Worm (Caenorhabditis elegans): ENCODE results near the gene mrps-22.

The mrps-22 gene

DNA sequence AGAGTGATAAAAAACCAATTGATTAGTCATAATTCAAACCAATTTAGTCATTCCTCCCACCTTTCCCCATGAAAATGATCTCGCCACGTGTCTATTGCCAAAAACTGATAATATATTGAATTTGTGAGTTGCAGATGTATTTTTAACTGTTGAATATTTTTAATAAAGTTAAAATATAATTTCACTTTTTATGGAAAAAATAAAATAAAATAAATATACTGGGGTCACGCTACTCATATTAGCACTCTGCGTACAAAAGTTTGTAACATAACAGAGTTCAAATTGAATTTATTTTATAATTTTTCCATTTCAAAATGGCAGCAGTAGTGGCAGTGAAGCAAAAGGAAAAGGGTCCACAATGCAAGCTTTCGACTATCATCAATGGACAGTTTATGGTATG, 35.7 kb downstream of the mrps-22 start, which contains the start of gene C14A4.13:
TSS of gene C14A4.13 (plus strand) at position 301 of the 400 bp plus-strand sequence.
- no peak for TF ChIP-seq ceh-39 (tag; optimal IDR thresholded peaks at IDR 0.05)
- TF ChIP-seq unc-62 (GFP tag; optimal IDR thresholded peaks at IDR 0.05), result no peak
- no peak for TF ChIP-seq lsy-2 (tag; optimal IDR thresholded peaks at IDR 0.05)
- no peak for TF ChIP-seq ces-1 (GFP tag; optimal IDR thresholded peaks at IDR 0.05)
- no peak for TF ChIP-seq lin-13 (tag; optimal IDR thresholded peaks at IDR 0.05)
- TF ChIP-seq nhr-12 (tag; optimal IDR thresholded peaks at IDR 0.05), result no peak
- no peak for TF ChIP-seq sptf-1 (tag; optimal IDR thresholded peaks at IDR 0.05)

ce11 chrII:10621965-10622364, 39.5 kb downstream of the mrps-22 start, which contains the start of gene cutl-9:
TSS of gene cutl-9 (plus strand) at chrII:10622265.
- TF ChIP-seq lin-32 (GFP tag; optimal IDR thresholded peaks at IDR 0.05), result no peak
- TF ChIP-seq mls-2 (tag; optimal IDR thresholded peaks at IDR 0.05), result no peak
- no peak for TF ChIP-seq zip-8 (tag; optimal IDR thresholded peaks at IDR 0.05)
- no peak for TF ChIP-seq nhr-237 (tag; optimal IDR thresholded peaks at IDR 0.05)
- no peak for TF ChIP-seq unc-62 (GFP tag; optimal IDR thresholded peaks at IDR 0.05)
- no peak for TF ChIP-seq mab-5 (tag; optimal IDR thresholded peaks at IDR 0.05)
- no peak for TF ChIP-seq snpc-4 (tag; optimal IDR thresholded peaks at IDR 0.05)
- TF ChIP-seq lsy-2 (tag; optimal IDR thresholded peaks at IDR 0.05), result no peak
- no peak for TF ChIP-seq tbx-8 (GFP tag; optimal IDR thresholded peaks at IDR 0.05)

- TF ChIP-seq ham-2 (GFP tag; optimal IDR thresholded peaks at IDR 0.05), result no peak
- no peak for TF ChIP-seq sem-2 (GFP tag; optimal IDR thresholded peaks at IDR 0.05)
- no peak for TF ChIP-seq elt-1 (tag; optimal IDR thresholded peaks at IDR 0.05; ENCODE audit: borderline replicate concordance, insufficient read depth)
- TF ChIP-seq mab-5 (tag; optimal IDR thresholded peaks at IDR 0.05), result no peak
- no peak for TF ChIP-seq lin-13 (tag; optimal IDR thresholded peaks at IDR 0.05)
These were observed 44.7 kb downstream of the mrps-22 start for ce11 chrII:10627086-10627485.

DNA sequence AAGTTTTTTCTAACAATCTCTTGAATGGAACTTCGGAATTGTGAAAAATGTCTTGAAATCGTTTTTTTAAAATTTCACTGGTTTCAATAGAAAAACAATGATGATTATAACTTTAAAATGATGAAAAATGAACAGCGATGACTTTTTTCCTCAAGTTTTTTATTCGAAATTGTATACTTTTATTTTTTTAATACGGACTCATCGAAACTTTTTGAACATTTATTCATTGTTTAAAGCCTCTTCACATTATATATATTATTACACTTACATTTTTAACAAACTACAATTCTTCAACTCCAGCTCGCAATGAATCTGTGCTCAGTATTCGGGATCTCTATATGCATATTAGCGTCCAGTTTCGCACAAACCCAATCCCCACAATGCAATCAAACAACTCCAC, 45.5 kb downstream of the mrps-22 start, which contains the start of gene M28.8:
TSS of gene M28.8 (plus strand) at position 301 of the 400 bp plus-strand sequence.
- no peak for TF ChIP-seq cnd-1 (tag; optimal IDR thresholded peaks at IDR 0.05)
- TF ChIP-seq nhr-76 (tag; optimal IDR thresholded peaks at IDR 0.05), result no peak
- TF ChIP-seq zip-8 (tag; optimal IDR thresholded peaks at IDR 0.05), result no peak
- no peak for TF ChIP-seq sptf-1 (tag; optimal IDR thresholded peaks at IDR 0.05)
- TF ChIP-seq nhr-2 (tag; optimal IDR thresholded peaks at IDR 0.05), result no peak
- TF ChIP-seq unc-120 (tag; optimal IDR thresholded peaks at IDR 0.05; ENCODE audit: poor library complexity, severe bottlenecking), result no peak

ce11 chrII:10630944-10631343, 48.5 kb downstream of the mrps-22 start:
- TF ChIP-seq lsy-2 (tag; optimal IDR thresholded peaks at IDR 0.05), result no peak
- no peak for TF ChIP-seq cnd-1 (tag; optimal IDR thresholded peaks at IDR 0.05)
- TF ChIP-seq pha-4 (tag; optimal IDR thresholded peaks at IDR 0.05), result no peak
- no peak for TF ChIP-seq lin-13 (tag; optimal IDR thresholded peaks at IDR 0.05)
- TF ChIP-seq bed-3 (GFP tag; optimal IDR thresholded peaks at IDR 0.05), result no peak
- no peak for TF ChIP-seq lin-32 (GFP tag; optimal IDR thresholded peaks at IDR 0.05)
- TF ChIP-seq mab-5 (tag; optimal IDR thresholded peaks at IDR 0.05), result no peak
- no peak for TF ChIP-seq blmp-1 (tag; optimal IDR thresholded peaks at IDR 0.05)
- TF ChIP-seq nhr-2 (tag; optimal IDR thresholded peaks at IDR 0.05), result no peak
- no peak for TF ChIP-seq snpc-4 (tag; optimal IDR thresholded peaks at IDR 0.05)
- TF ChIP-seq ceh-43 (GFP tag; optimal IDR thresholded peaks at IDR 0.05), result no peak
- TF ChIP-seq unc-62 (GFP tag; optimal IDR thresholded peaks at IDR 0.05), result no peak
- TF ChIP-seq nhr-28 (tag; optimal IDR thresholded peaks at IDR 0.05), result no peak
- no peak for TF ChIP-seq ces-1 (GFP tag; optimal IDR thresholded peaks at IDR 0.05)
